Worm (Caenorhabditis elegans): ENCODE results near the gene scl-21.

ce11 chrV:19473842-19474514 is 21.5 kb downstream of the scl-21 start, which contains the start of gene Y43F8B.10:
- no peak for TF ChIP-seq nhr-23 (tag; optimal IDR thresholded peaks at IDR 0.05)
- no peak for TF ChIP-seq ceh-82 (tag; optimal IDR thresholded peaks at IDR 0.05)
- TF ChIP-seq crh-2 (tag; optimal IDR thresholded peaks at IDR 0.05) = no peak
- no peak for TF ChIP-seq lsy-2 (tag; optimal IDR thresholded peaks at IDR 0.05)
- no peak for TF ChIP-seq elt-1 (tag; optimal IDR thresholded peaks at IDR 0.05)
- TF ChIP-seq aly-2 (tag; optimal IDR thresholded peaks at IDR 0.05) = no peak

All from whole organism, L2 larva.